Fruit fly (Drosophila melanogaster) whole organism, embryonic: ENCODE measurements around the gene CG12948.

Experiments used
- Atf6 ChIP-seq: fragments of 200-800 bp; sonication (Bioruptor generic); IDR thresholded peaks from 2 replicates; pipeline ENCODE4 v1.3.6; 2022; ENCODE audit warnings: missing biosample characterization, missing genetic modification characterization
- CG10431 ChIP-seq: fragments of 200-800 bp; sonication (Bioruptor generic); optimal IDR thresholded peaks from 3 replicates; lab custom pipeline; 2018; ENCODE audit warnings: missing biosample characterization, mild to moderate bottlenecking, missing genetic modification characterization
- CG11398 ChIP-seq: fragments of 200-800 bp; sonication (Bioruptor generic); optimal IDR thresholded peaks from 2 replicates; lab custom pipeline; 2016; ENCODE audit warnings: missing biosample characterization, missing genetic modification characterization
- CG11504 ChIP-seq: fragments of 200-800 bp; sonication (Bioruptor generic); optimal IDR thresholded peaks from 3 replicates; lab custom pipeline; 2019; ENCODE audit warnings: missing biosample characterization, mild to moderate bottlenecking, missing genetic modification characterization, moderate library complexity
- CG12155 ChIP-seq: fragments of 200-800 bp; sonication (Bioruptor generic); optimal IDR thresholded peaks from 3 replicates; lab custom pipeline; 2016; ENCODE audit warnings: missing biosample characterization, missing genetic modification characterization
- CG12391 ChIP-seq: fragments of 200-800 bp; sonication (Bioruptor generic); optimal IDR thresholded peaks from 3 replicates; lab custom pipeline; 2018; ENCODE audit warnings: missing biosample characterization, mild to moderate bottlenecking, missing genetic modification characterization, moderate library complexity
- CG13775 ChIP-seq: fragments of 200-800 bp; sonication (Bioruptor generic); optimal IDR thresholded peaks from 3 replicates; lab custom pipeline; 2017; ENCODE audit warnings: missing biosample characterization, mild to moderate bottlenecking, missing genetic modification characterization
- CG15073 ChIP-seq: fragments of 200-800 bp; sonication (Bioruptor generic); optimal IDR thresholded peaks from 2 replicates; lab custom pipeline; 2016; ENCODE audit warnings: missing biosample characterization, missing genetic modification characterization
- CG15479 ChIP-seq: fragments of 200-800 bp; sonication (Bioruptor generic); optimal IDR thresholded peaks from 3 replicates; lab custom pipeline; 2019; ENCODE audit warnings: missing biosample characterization, mild to moderate bottlenecking, missing genetic modification characterization, moderate library complexity
- CG16813 ChIP-seq: fragments of 200-800 bp; sonication (Bioruptor generic); IDR thresholded peaks from 3 replicates; pipeline ENCODE4 v1.3.6; 2022; ENCODE audit warnings: missing biosample characterization, missing genetic modification characterization; ENCODE audit not compliant: partially characterized antibody
- CG18262 ChIP-seq: fragments of 200-800 bp; optimal IDR thresholded peaks from 3 replicates; lab custom pipeline; 2019; ENCODE audit warnings: missing biosample characterization, mild to moderate bottlenecking, missing genetic modification characterization, moderate library complexity
- CG3163 ChIP-seq: fragments of 200-800 bp; sonication (Bioruptor generic); optimal IDR thresholded peaks from 3 replicates; lab custom pipeline; 2016; ENCODE audit warnings: missing biosample characterization, missing genetic modification characterization
- CG3281 ChIP-seq: fragments of 200-800 bp; sonication (Bioruptor generic); optimal IDR thresholded peaks from 3 replicates; lab custom pipeline; 2017; ENCODE audit warnings: missing biosample characterization, mild to moderate bottlenecking, missing genetic modification characterization
- CG34422 ChIP-seq: fragments of 200-800 bp; sonication (Bioruptor generic); IDR thresholded peaks from 3 replicates; pipeline ENCODE4 v1.3.6; 2022; ENCODE audit warnings: missing biosample characterization, missing genetic modification characterization
- CG4617 ChIP-seq: fragments of 200-800 bp; sonication (Bioruptor generic); optimal IDR thresholded peaks from 3 replicates; lab custom pipeline; 2016; ENCODE audit warnings: missing biosample characterization, missing genetic modification characterization, borderline replicate concordance
- CG7987 ChIP-seq: fragments of 200-800 bp; sonication (Bioruptor generic); optimal IDR thresholded peaks from 2 replicates; lab custom pipeline; 2018; ENCODE audit warnings: missing biosample characterization, mild to moderate bottlenecking, missing genetic modification characterization, moderate library complexity
- CG8359 ChIP-seq: fragments of 200-800 bp; sonication (Bioruptor generic); optimal IDR thresholded peaks from 2 replicates; lab custom pipeline; 2017; ENCODE audit warnings: missing biosample characterization, mild to moderate bottlenecking, missing genetic modification characterization, borderline replicate concordance
- CG9797 ChIP-seq: fragments of 200-800 bp; sonication (Bioruptor generic); optimal IDR thresholded peaks from 3 replicates; lab custom pipeline; 2018; ENCODE audit warnings: missing biosample characterization, mild to moderate bottlenecking, missing genetic modification characterization
- D19A ChIP-seq: fragments of 200-800 bp; optimal IDR thresholded peaks from 3 replicates; lab custom pipeline; 2019; ENCODE audit warnings: missing biosample characterization, mild to moderate bottlenecking, missing genetic modification characterization, moderate library complexity
- Dek ChIP-seq: fragments of 200-800 bp; sonication (Bioruptor generic); optimal IDR thresholded peaks from 3 replicates; lab custom pipeline; 2019; ENCODE audit warnings: missing biosample characterization, mild to moderate bottlenecking, missing genetic modification characterization, moderate library complexity
- ERR ChIP-seq: fragments of 200-800 bp; sonication (Bioruptor generic); optimal IDR thresholded peaks from 2 replicates; lab custom pipeline; 2016; ENCODE audit warnings: missing biosample characterization, missing genetic modification characterization
- Ets97D ChIP-seq: fragments of 200-800 bp; sonication (Bioruptor generic); optimal IDR thresholded peaks from 3 replicates; lab custom pipeline; 2016; ENCODE audit warnings: missing biosample characterization, missing genetic modification characterization
- HLH3B ChIP-seq: fragments of 200-800 bp; sonication (Bioruptor generic); IDR thresholded peaks from 2 replicates; pipeline ENCODE4 v1.3.6; 2022; ENCODE audit warnings: missing biosample characterization, missing genetic modification characterization
- Hmx ChIP-seq: fragments of 200-800 bp; sonication (Bioruptor generic); optimal IDR thresholded peaks from 2 replicates; lab custom pipeline; 2016; ENCODE audit warnings: missing biosample characterization, missing genetic modification characterization
- Hr51 ChIP-seq, 2 experiments: fragments of 200-800 bp; sonication (Bioruptor generic); optimal IDR thresholded peaks; 2 replicates in 1 of 2; 3 replicates in 1 of 2; lab custom pipeline; 2016 to 2018; ENCODE audit warnings: missing biosample characterization in 2 of 2, missing genetic modification characterization in 2 of 2, mild to moderate bottlenecking in 1 of 2, moderate library complexity in 1 of 2
- NFAT ChIP-seq: fragments of 200-800 bp; sonication (Bioruptor generic); IDR thresholded peaks from 2 replicates; pipeline ENCODE4 v1.3.6; 2022; ENCODE audit warnings: missing biosample characterization, missing genetic modification characterization
- Nf-YC ChIP-seq: fragments of 200-800 bp; optimal IDR thresholded peaks from 3 replicates; lab custom pipeline; 2019; ENCODE audit warnings: missing biosample characterization, mild to moderate bottlenecking, missing genetic modification characterization, moderate library complexity
- NfI ChIP-seq: fragments of 200-800 bp; sonication (Bioruptor generic); optimal IDR thresholded peaks from 3 replicates; lab custom pipeline; 2018; ENCODE audit warnings: missing biosample characterization, mild to moderate bottlenecking, missing genetic modification characterization, moderate library complexity
- Taf1 ChIP-seq: fragments of 200-800 bp; sonication (Bioruptor generic); IDR thresholded peaks from 2 replicates; pipeline ENCODE4 v1.3.6; 2022; ENCODE audit warnings: missing biosample characterization, missing genetic modification characterization
- Tbp ChIP-seq: fragments of >200 bp; optimal IDR thresholded peaks from 2 replicates; lab custom pipeline; 2018; ENCODE audit warnings: missing biosample characterization, missing genetic modification characterization
- al ChIP-seq: fragments of 200-800 bp; sonication (Bioruptor generic); IDR thresholded peaks from 2 replicates; pipeline ENCODE4 v1.3.6; 2022; ENCODE audit warnings: missing biosample characterization, missing genetic modification characterization
- dan ChIP-seq: fragments of 200-800 bp; sonication (Bioruptor generic); IDR thresholded peaks from 2 replicates; pipeline ENCODE4 v1.3.6; 2022; ENCODE audit warnings: missing biosample characterization, missing genetic modification characterization
- disco-r ChIP-seq: fragments of 200-800 bp; sonication (Bioruptor generic); optimal IDR thresholded peaks from 2 replicates; lab custom pipeline; 2016; ENCODE audit warnings: missing biosample characterization, missing genetic modification characterization
- eve ChIP-seq, 2 experiments: fragments of >200 bp; optimal IDR thresholded peaks; 2 replicates each; lab custom pipeline; 2017; ENCODE audit warnings: missing biosample characterization in 2 of 2, missing genetic modification characterization in 2 of 2
- fd3F ChIP-seq: fragments of 200-800 bp; sonication (Bioruptor generic); optimal IDR thresholded peaks from 2 replicates; lab custom pipeline; 2018; ENCODE audit warnings: missing biosample characterization, mild to moderate bottlenecking, missing genetic modification characterization, moderate library complexity
- fru ChIP-seq: fragments of >200 bp; optimal IDR thresholded peaks from 2 replicates; lab custom pipeline; 2017
- ftz-f1 ChIP-seq: fragments of 200-800 bp; sonication (Bioruptor generic); optimal IDR thresholded peaks from 2 replicates; lab custom pipeline; 2016; ENCODE audit warnings: missing biosample characterization, missing genetic modification characterization
- gfzf ChIP-seq: fragments of 200-800 bp; sonication (Bioruptor generic); optimal IDR thresholded peaks from 2 replicates; lab custom pipeline; 2016; ENCODE audit warnings: missing biosample characterization, mild to moderate bottlenecking, missing genetic modification characterization, moderate library complexity
- gsb-n ChIP-seq: fragments of 200-800 bp; sonication (Bioruptor generic); optimal IDR thresholded peaks from 3 replicates; lab custom pipeline; 2018; ENCODE audit warnings: missing biosample characterization, mild to moderate bottlenecking, missing genetic modification characterization
- hbn ChIP-seq: fragments of 200-800 bp; sonication (Bioruptor generic); IDR thresholded peaks from 2 replicates; pipeline ENCODE4 v1.3.6; 2022; ENCODE audit warnings: missing biosample characterization, missing genetic modification characterization; ENCODE audit not compliant: partially characterized antibody
- her ChIP-seq: fragments of 200-800 bp; sonication (Bioruptor generic); optimal IDR thresholded peaks from 2 replicates; lab custom pipeline; 2016; ENCODE audit warnings: missing biosample characterization, missing genetic modification characterization
- ind ChIP-seq: fragments of 200-800 bp; sonication (Bioruptor generic); optimal IDR thresholded peaks from 3 replicates; lab custom pipeline; 2016; ENCODE audit warnings: missing biosample characterization, missing genetic modification characterization
- insv ChIP-seq, 2 experiments: fragments of 200-800 bp; sonication (Bioruptor generic); optimal IDR thresholded peaks; 3 replicates each; lab custom pipeline; 2016 to 2018; ENCODE audit warnings: missing biosample characterization in 2 of 2, missing genetic modification characterization in 2 of 2
- kah ChIP-seq: fragments of 200-800 bp; sonication (Bioruptor generic); optimal IDR thresholded peaks from 2 replicates; lab custom pipeline; 2018; ENCODE audit warnings: missing biosample characterization, mild to moderate bottlenecking, missing genetic modification characterization
- lab ChIP-seq: fragments of 200-800 bp; sonication (Bioruptor generic); optimal IDR thresholded peaks from 3 replicates; lab custom pipeline; 2017; ENCODE audit warnings: missing biosample characterization, missing genetic modification characterization, mild to moderate bottlenecking, moderate library complexity, missing genetic modification reagents
- pfk ChIP-seq: fragments of 200-800 bp; sonication (Bioruptor generic); optimal IDR thresholded peaks from 2 replicates; lab custom pipeline; 2018; ENCODE audit warnings: missing biosample characterization, mild to moderate bottlenecking, missing genetic modification characterization, moderate library complexity
- ranshi ChIP-seq: fragments of 200-800 bp; sonication (Bioruptor generic); IDR thresholded peaks from 2 replicates; pipeline ENCODE4 v1.3.6; 2022; ENCODE audit warnings: missing biosample characterization, missing genetic modification characterization
- sima ChIP-seq: fragments of 200-800 bp; sonication (Bioruptor generic); optimal IDR thresholded peaks from 2 replicates; lab custom pipeline; 2016; ENCODE audit warnings: missing biosample characterization, missing genetic modification characterization
- wek ChIP-seq: fragments of 200-800 bp; sonication (Bioruptor generic); optimal IDR thresholded peaks from 3 replicates; lab custom pipeline; 2018; ENCODE audit warnings: missing biosample characterization, mild to moderate bottlenecking, missing genetic modification characterization, moderate library complexity
- zen ChIP-seq: fragments of 200-800 bp; sonication (Bioruptor generic); optimal IDR thresholded peaks from 3 replicates; lab custom pipeline; 2018; ENCODE audit warnings: missing biosample characterization, mild to moderate bottlenecking, missing genetic modification characterization, moderate library complexity

CG12948 gene

DNA sequence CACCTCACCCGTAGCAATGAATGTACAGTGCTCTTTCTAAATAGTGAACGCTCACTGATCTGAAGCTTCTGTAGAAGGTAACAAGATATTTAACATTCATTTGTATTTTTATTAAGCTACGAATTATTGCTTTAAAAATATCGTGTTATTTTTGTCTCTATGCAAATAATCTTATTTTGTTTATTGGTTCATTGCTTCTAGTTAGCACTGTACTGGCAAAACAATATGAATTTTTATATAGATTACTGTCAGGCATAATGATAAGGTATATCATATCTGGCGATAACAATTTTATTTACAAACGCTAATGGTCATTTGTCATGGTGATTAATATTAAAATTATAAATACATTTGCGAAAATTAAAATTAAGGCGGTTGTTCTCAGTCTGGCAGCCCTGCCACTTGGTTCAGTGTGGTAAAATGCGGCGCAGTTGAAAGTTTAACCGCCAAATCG lies 24.0 kb upstream of the CG12948 start, which contains the start of gene CG9471 (continued):
- peak; percentile 87 for TF ChIP-seq al (GFP tag; lab: Robert Waterston, UW)
- TF ChIP-seq fru: no peak
- TF ChIP-seq fd3F (GFP tag; lab: Kevin White, UChicago): peak; percentile 89
- peak in 1 of 2 experiments; percentile 55 for TF ChIP-seq insv (GFP tag; optimal IDR thresholded peaks at IDR 0.05; lab: Kevin White, UChicago)
- peak; percentile 90 for TF ChIP-seq Dek (tag; lab: Kevin White, UChicago)
- TF ChIP-seq CG4617 (GFP tag; lab: Kevin White, UChicago): peak; percentile 81
- TF ChIP-seq sima (GFP tag; lab: Kevin White, UChicago): peak; percentile 7
- peak; percentile 72 for TF ChIP-seq NFAT (GFP tag; lab: Robert Waterston, UW)
- TF ChIP-seq Hr51 (GFP tag; optimal IDR thresholded peaks at IDR 0.05; lab: Kevin White, UChicago): peak; percentile 75 to 92
- TF ChIP-seq CG34422 (GFP tag; lab: Robert Waterston, UW): peak; percentile 93
- peak; percentile 35 for TF ChIP-seq CG11398 (GFP tag; lab: Kevin White, UChicago)
- no peak for TF ChIP-seq CG9797 (GFP tag; lab: Kevin White, UChicago)
- peak; percentile 91 for TF ChIP-seq NfI (GFP tag; lab: Kevin White, UChicago)
- TF ChIP-seq D19A (tag; lab: Kevin White, UChicago): peak; percentile 87
- TF ChIP-seq wek (GFP tag; lab: Kevin White, UChicago): peak; percentile 73
- TF ChIP-seq CG8359 (GFP tag; lab: Kevin White, UChicago): peak; percentile 14
- TF ChIP-seq hbn (GFP tag; lab: Robert Waterston, UW): no peak
- peak; percentile 94 for TF ChIP-seq HLH3B (GFP tag; lab: Robert Waterston, UW)
- peak; percentile 82 for TF ChIP-seq Nf-YC (tag; lab: Kevin White, UChicago)
- TF ChIP-seq gfzf (GFP tag; lab: Kevin White, UChicago): no peak
- peak; percentile 29 for TF ChIP-seq ftz-f1 (GFP tag; lab: Kevin White, UChicago)
- peak; percentile 31 for TF ChIP-seq CG15073 (GFP tag; lab: Kevin White, UChicago)
- peak; percentile 70 for TF ChIP-seq Ets97D (GFP tag; lab: Kevin White, UChicago)
- TF ChIP-seq CG16813 (GFP tag; lab: Robert Waterston, UW): 0 out of 3 replicates have a peak, but pooled peaks have one; percentile 24
- TF ChIP-seq Taf1 (GFP tag; lab: Robert Waterston, UW): peak; percentile 88
- TF ChIP-seq CG12391 (tag; lab: Kevin White, UChicago): peak; percentile 94
- peak; percentile 76 for TF ChIP-seq kah (GFP tag; lab: Kevin White, UChicago)
- TF ChIP-seq ranshi: peak; percentile 94
- TF ChIP-seq CG13775 (GFP tag; lab: Kevin White, UChicago): peak; percentile 91
- peak; percentile 81 for TF ChIP-seq her (GFP tag; lab: Kevin White, UChicago)
- TF ChIP-seq CG11504 (tag; lab: Kevin White, UChicago): peak; percentile 92
- TF ChIP-seq Atf6 (GFP tag; lab: Robert Waterston, UW): peak; percentile 94
- peak; percentile 43 for TF ChIP-seq disco-r (GFP tag; lab: Kevin White, UChicago)
- TF ChIP-seq CG18262 (tag; lab: Kevin White, UChicago): peak; percentile 90
- no peak for TF ChIP-seq eve (GFP tag; optimal IDR thresholded peaks at IDR 0.05; lab: Kevin White, UChicago)
- peak; percentile 57 for TF ChIP-seq CG3163
- peak; percentile 81 for TF ChIP-seq gsb-n (tag; lab: Kevin White, UChicago)
- peak; percentile 25 for TF ChIP-seq pfk (GFP tag; lab: Kevin White, UChicago)
- TF ChIP-seq lab (GFP tag; lab: Kevin White, UChicago): peak; percentile 96
- TF ChIP-seq Hmx (GFP tag; lab: Kevin White, UChicago): peak; percentile 88
- peak; percentile 62 for TF ChIP-seq CG10431 (GFP tag; lab: Kevin White, UChicago)
- TF ChIP-seq ind: peak; percentile 93
- TF ChIP-seq dan (GFP tag; lab: Robert Waterston, UW): peak; percentile 69
- TF ChIP-seq CG7987 (GFP tag; lab: Kevin White, UChicago): peak; percentile 80
- no peak for TF ChIP-seq Tbp (GFP tag; lab: Kevin White, UChicago)
- peak; percentile 90 for TF ChIP-seq ERR
- peak; percentile 93 for TF ChIP-seq CG12155 (GFP tag; lab: Kevin White, UChicago)
- peak; percentile 93 for TF ChIP-seq CG3281 (GFP tag; lab: Kevin White, UChicago)
- no peak for TF ChIP-seq CG15479 (GFP tag; lab: Kevin White, UChicago)
- TF ChIP-seq zen (tag; lab: Kevin White, UChicago): peak; percentile 88
